Fruit fly (Drosophila melanogaster) whole organism, embryonic: ENCODE measurements around the gene CG4820.

Experiments
- Adf1 ChIP-seq: fragments of 200-800 bp; sonication (Bioruptor generic); IDR thresholded peaks from 2 replicates; pipeline ENCODE4 v1.3.6; 2022; ENCODE audit warnings: missing biosample characterization, missing genetic modification characterization
- Bgb ChIP-seq: fragments of 200-800 bp; sonication (Bioruptor generic); IDR thresholded peaks from 2 replicates; pipeline ENCODE4 v1.3.6; 2022; ENCODE audit warnings: missing biosample characterization, missing genetic modification characterization; ENCODE audit not compliant: partially characterized antibody
- CG10462 ChIP-seq: fragments of 200-800 bp; sonication (Bioruptor generic); optimal IDR thresholded peaks from 2 replicates; lab custom pipeline; 2016; ENCODE audit warnings: missing biosample characterization, missing genetic modification characterization
- CG11085 ChIP-seq: fragments of 200-800 bp; sonication (Bioruptor generic); IDR thresholded peaks from 2 replicates; pipeline ENCODE4 v1.3.6; 2022; ENCODE audit warnings: missing biosample characterization, missing genetic modification characterization
- CG12104 ChIP-seq: fragments of 200-800 bp; sonication (Bioruptor generic); optimal IDR thresholded peaks from 3 replicates; lab custom pipeline; 2016; ENCODE audit warnings: missing biosample characterization, missing genetic modification characterization
- CG12769 ChIP-seq: fragments of 200-800 bp; sonication (Bioruptor generic); optimal IDR thresholded peaks from 2 replicates; lab custom pipeline; 2019; ENCODE audit warnings: missing biosample characterization, mild to moderate bottlenecking, missing genetic modification characterization, moderate library complexity
- CG15696 ChIP-seq: fragments of 200-800 bp; sonication (Bioruptor generic); optimal IDR thresholded peaks from 2 replicates; lab custom pipeline; 2019; ENCODE audit warnings: missing biosample characterization, mild to moderate bottlenecking, missing genetic modification characterization, moderate library complexity
- CG16779 ChIP-seq: fragments of 200-800 bp; sonication (Bioruptor generic); IDR thresholded peaks from 2 replicates; pipeline ENCODE4 v1.3.6; 2022; ENCODE audit warnings: missing biosample characterization, missing genetic modification characterization
- CG16813 ChIP-seq: fragments of 200-800 bp; sonication (Bioruptor generic); IDR thresholded peaks from 3 replicates; pipeline ENCODE4 v1.3.6; 2022; ENCODE audit warnings: missing biosample characterization, missing genetic modification characterization; ENCODE audit not compliant: partially characterized antibody
- CG17385 ChIP-seq: fragments of 200-800 bp; sonication (Bioruptor generic); optimal IDR thresholded peaks from 3 replicates; lab custom pipeline; 2018; ENCODE audit warnings: missing biosample characterization, mild to moderate bottlenecking, missing genetic modification characterization
- CG2116 ChIP-seq: fragments of 200-800 bp; sonication (Bioruptor generic); optimal IDR thresholded peaks from 3 replicates; lab custom pipeline; 2018; ENCODE audit warnings: missing biosample characterization, mild to moderate bottlenecking, missing genetic modification characterization
- CG2875 ChIP-seq: fragments of 200-800 bp; sonication (Bioruptor generic); optimal IDR thresholded peaks from 2 replicates; lab custom pipeline; 2017; ENCODE audit warnings: missing biosample characterization, mild to moderate bottlenecking, missing genetic modification characterization, missing genetic modification reagents
- CG2889 ChIP-seq: fragments of 200-800 bp; sonication (Bioruptor generic); IDR thresholded peaks from 3 replicates; pipeline ENCODE4 v1.3.6; 2022; ENCODE audit warnings: missing biosample characterization, missing genetic modification characterization
- CG30403 ChIP-seq: fragments of 200-800 bp; sonication (Bioruptor generic); optimal IDR thresholded peaks from 3 replicates; lab custom pipeline; 2016; ENCODE audit warnings: missing biosample characterization, missing genetic modification characterization
- CG32772 ChIP-seq: fragments of 200-800 bp; sonication (Bioruptor generic); IDR thresholded peaks from 2 replicates; pipeline ENCODE4 v1.3.6; 2022; ENCODE audit warnings: missing biosample characterization, missing genetic modification characterization
- CG4707 ChIP-seq: fragments of 200-800 bp; sonication (Bioruptor generic); optimal IDR thresholded peaks from 2 replicates; lab custom pipeline; 2018; ENCODE audit warnings: missing biosample characterization, mild to moderate bottlenecking, missing genetic modification characterization, moderate library complexity
- CG4854 ChIP-seq: fragments of 200-800 bp; sonication (Bioruptor generic); optimal IDR thresholded peaks from 2 replicates; lab custom pipeline; 2016; ENCODE audit warnings: missing biosample characterization, missing genetic modification characterization, inconsistent platforms
- CG5180 ChIP-seq: fragments of 200-800 bp; sonication (Bioruptor generic); optimal IDR thresholded peaks from 3 replicates; lab custom pipeline; 2017; ENCODE audit warnings: missing biosample characterization, missing genetic modification characterization, mild to moderate bottlenecking, moderate library complexity, missing genetic modification reagents
- CG5953 ChIP-seq: fragments of 200-800 bp; sonication (Bioruptor generic); IDR thresholded peaks from 2 replicates; pipeline ENCODE4 v1.3.6; 2022; ENCODE audit warnings: missing biosample characterization, missing genetic modification characterization
- CG6175 ChIP-seq: fragments of 200-800 bp; sonication (Bioruptor generic); IDR thresholded peaks from 3 replicates; pipeline ENCODE4 v1.3.6; 2022; ENCODE audit warnings: missing biosample characterization, missing genetic modification characterization
- CG7357 ChIP-seq: fragments of 200-800 bp; sonication (Bioruptor generic); IDR thresholded peaks from 3 replicates; pipeline ENCODE4 v1.3.6; 2022; ENCODE audit warnings: missing biosample characterization, missing genetic modification characterization
- CG8765 ChIP-seq: fragments of 200-800 bp; sonication (Bioruptor generic); IDR thresholded peaks from 2 replicates; pipeline ENCODE4 v1.3.6; 2022; ENCODE audit warnings: missing biosample characterization, missing genetic modification characterization
- CHES-1-like ChIP-seq: fragments of 200-800 bp; sonication (Bioruptor generic); optimal IDR thresholded peaks from 2 replicates; lab custom pipeline; 2016; ENCODE audit warnings: missing biosample characterization, missing genetic modification characterization
- Dll ChIP-seq: fragments of 200-800 bp; sonication (Bioruptor generic); IDR thresholded peaks from 4 replicates; pipeline ENCODE4 v1.3.6; 2022; ENCODE audit warnings: missing biosample characterization, missing genetic modification characterization; ENCODE audit not compliant: partially characterized antibody
- HmgZ ChIP-seq: fragments of 200-800 bp; sonication (Bioruptor generic); optimal IDR thresholded peaks from 2 replicates; lab custom pipeline; 2018; ENCODE audit warnings: missing biosample characterization, mild to moderate bottlenecking, missing genetic modification characterization
- Hr3 ChIP-seq: fragments of 200-800 bp; sonication (Bioruptor generic); optimal IDR thresholded peaks from 3 replicates; lab custom pipeline; 2016; ENCODE audit warnings: missing biosample characterization, missing genetic modification characterization
- Hsf ChIP-seq: fragments of 200-800 bp; sonication (Bioruptor generic); optimal IDR thresholded peaks from 3 replicates; lab custom pipeline; 2016; ENCODE audit warnings: missing biosample characterization, missing genetic modification characterization
- Meics ChIP-seq: fragments of 200-800 bp; sonication (Bioruptor generic); optimal IDR thresholded peaks from 2 replicates; lab custom pipeline; 2017; ENCODE audit warnings: missing biosample characterization, mild to moderate bottlenecking, missing genetic modification characterization
- NC2α ChIP-seq: fragments of 200-800 bp; sonication (Bioruptor generic); optimal IDR thresholded peaks from 2 replicates; lab custom pipeline; 2016; ENCODE audit warnings: missing biosample characterization, missing genetic modification characterization
- Oaz ChIP-seq: fragments of 200-800 bp; sonication (Bioruptor generic); IDR thresholded peaks from 2 replicates; pipeline ENCODE4 v1.3.6; 2022; ENCODE audit warnings: missing biosample characterization, missing genetic modification characterization
- Scr ChIP-seq: fragments of 200-800 bp; sonication (Bioruptor generic); IDR thresholded peaks from 2 replicates; pipeline ENCODE4 v1.3.6; 2022; ENCODE audit warnings: missing biosample characterization, missing genetic modification characterization; ENCODE audit not compliant: partially characterized antibody
- Sin3A ChIP-seq: fragments of >200 bp; optimal IDR thresholded peaks from 2 replicates; lab custom pipeline; 2018
- Sox102F ChIP-seq: fragments of 200-800 bp; sonication (Bioruptor generic); optimal IDR thresholded peaks from 2 replicates; lab custom pipeline; 2018; ENCODE audit warnings: missing biosample characterization, mild to moderate bottlenecking, missing genetic modification characterization, moderate library complexity
- dm ChIP-seq: fragments of 200-800 bp; sonication (Bioruptor generic); optimal IDR thresholded peaks from 3 replicates; lab custom pipeline; 2016; ENCODE audit warnings: missing biosample characterization, missing genetic modification characterization
- en ChIP-seq: fragments of 200-800 bp; sonication (Bioruptor generic); optimal IDR thresholded peaks from 2 replicates; lab custom pipeline; 2016; ENCODE audit warnings: missing biosample characterization, missing genetic modification characterization
- ewg ChIP-seq: fragments of 200-800 bp; sonication (Bioruptor generic); optimal IDR thresholded peaks from 3 replicates; lab custom pipeline; 2017; ENCODE audit warnings: mild to moderate bottlenecking, missing biosample characterization, missing genetic modification reagents, missing genetic modification characterization
- exex ChIP-seq: fragments of 200-800 bp; sonication (Bioruptor generic); optimal IDR thresholded peaks from 4 replicates; lab custom pipeline; 2018; ENCODE audit warnings: missing biosample characterization, mild to moderate bottlenecking, missing genetic modification characterization, moderate library complexity
- gem ChIP-seq: fragments of 200-800 bp; sonication (Bioruptor generic); optimal IDR thresholded peaks from 2 replicates; lab custom pipeline; 2019; ENCODE audit warnings: missing biosample characterization, mild to moderate bottlenecking, missing genetic modification characterization, moderate library complexity
- grn ChIP-seq: fragments of 200-800 bp; sonication (Bioruptor generic); optimal IDR thresholded peaks from 3 replicates; lab custom pipeline; 2017; ENCODE audit warnings: missing biosample characterization, missing genetic modification characterization
- nau ChIP-seq: fragments of 200-800 bp; sonication (Bioruptor generic); optimal IDR thresholded peaks from 3 replicates; lab custom pipeline; 2017; ENCODE audit warnings: missing biosample characterization, mild to moderate bottlenecking, missing genetic modification characterization, missing genetic modification reagents
- nerfin-2 ChIP-seq: fragments of 200-800 bp; sonication (Bioruptor generic); IDR thresholded peaks from 2 replicates; pipeline ENCODE4 v1.3.6; 2022; ENCODE audit warnings: missing biosample characterization, missing genetic modification characterization; ENCODE audit not compliant: partially characterized antibody
- pfk ChIP-seq: fragments of 200-800 bp; sonication (Bioruptor generic); optimal IDR thresholded peaks from 2 replicates; lab custom pipeline; 2018; ENCODE audit warnings: missing biosample characterization, mild to moderate bottlenecking, missing genetic modification characterization, moderate library complexity
- sens ChIP-seq: fragments of 200-800 bp; sonication (Bioruptor generic); peaks from one replicate; lab custom pipeline; 2016; ENCODE audit warnings: missing biosample characterization, missing genetic modification characterization
- slou ChIP-seq: fragments of 200-800 bp; sonication (Bioruptor generic); optimal IDR thresholded peaks from 3 replicates; lab custom pipeline; 2016; ENCODE audit warnings: missing biosample characterization, missing genetic modification characterization
- so ChIP-seq: fragments of 200-800 bp; sonication (Bioruptor generic); IDR thresholded peaks from 3 replicates; pipeline ENCODE4 v1.3.6; 2022; ENCODE audit warnings: missing biosample characterization, missing genetic modification characterization
- trh ChIP-seq: fragments of 200-800 bp; sonication (Bioruptor generic); optimal IDR thresholded peaks from 2 replicates; lab custom pipeline; 2016; ENCODE audit warnings: missing biosample characterization, missing genetic modification characterization
- usp ChIP-seq: fragments of >200 bp; optimal IDR thresholded peaks from 2 replicates; lab custom pipeline; 2017; ENCODE audit warnings: missing biosample characterization, missing genetic modification characterization
- wdn ChIP-seq: fragments of 200-800 bp; sonication (Bioruptor generic); IDR thresholded peaks from 2 replicates; pipeline ENCODE4 v1.3.6; 2022; ENCODE audit warnings: missing biosample characterization, missing genetic modification characterization
- wor ChIP-seq: fragments of 200-800 bp; sonication (Bioruptor generic); IDR thresholded peaks from 2 replicates; pipeline ENCODE4 v1.3.6; 2022; ENCODE audit warnings: missing biosample characterization, missing genetic modification characterization
- z ChIP-seq: fragments of 200-800 bp; sonication (Bioruptor generic); IDR thresholded peaks from 3 replicates; pipeline ENCODE4 v1.3.6; 2022; ENCODE audit warnings: missing biosample characterization, missing genetic modification characterization

CG4820 gene

dm6 chr3R:11196648-11197388, 19.5 kb upstream of the CG4820 start (continued):
- TF ChIP-seq wor: peak; percentile 99
- TF ChIP-seq dm (GFP tag; lab: Kevin White, UChicago): peak; percentile 82
- TF ChIP-seq grn (GFP tag; lab: Kevin White, UChicago): no peak
- peak; percentile 96 for TF ChIP-seq CG17385 (GFP tag; lab: Kevin White, UChicago)
- TF ChIP-seq Oaz (GFP tag; lab: Robert Waterston, UW): peak; percentile 97
- TF ChIP-seq ewg (GFP tag; lab: Kevin White, UChicago): peak; percentile 97
- TF ChIP-seq HmgZ (tag; lab: Kevin White, UChicago): peak; percentile 97
- peak; percentile 98 for TF ChIP-seq trh (GFP tag; lab: Kevin White, UChicago)
- peak; percentile 82 for TF ChIP-seq CG12769
- TF ChIP-seq CG16779 (GFP tag; lab: Robert Waterston, UW): peak; percentile 91
- TF ChIP-seq exex (tag; lab: Kevin White, UChicago): peak; percentile 94
- TF ChIP-seq CG5180 (GFP tag; lab: Kevin White, UChicago): peak; percentile 93
- peak; percentile 98 for TF ChIP-seq slou (GFP tag; lab: Kevin White, UChicago)
- peak; percentile 85 for TF ChIP-seq CHES-1-like
- TF ChIP-seq CG2875 (GFP tag; lab: Kevin White, UChicago): peak; percentile 96
- TF ChIP-seq CG30403 (GFP tag; lab: Kevin White, UChicago): peak; percentile 99
- peak; percentile 99 for TF ChIP-seq Hr3
- no peak for TF ChIP-seq Scr
- peak; percentile 98 for TF ChIP-seq CG32772
- peak; percentile 82 for TF ChIP-seq CG4707 (GFP tag; lab: Kevin White, UChicago)
- TF ChIP-seq nerfin-2 (GFP tag; lab: Robert Waterston, UW): no peak
- TF ChIP-seq en (GFP tag; lab: Kevin White, UChicago): peak; percentile 31
- TF ChIP-seq gem (tag; lab: Kevin White, UChicago): peak; percentile 100
- TF ChIP-seq CG2116 (GFP tag; lab: Kevin White, UChicago): peak; percentile 79
- TF ChIP-seq Sin3A (lab: Kevin White, UChicago): no peak
- peak; percentile 97 for TF ChIP-seq sens (GFP tag; lab: Kevin White, UChicago)
- TF ChIP-seq usp (GFP tag; lab: Kevin White, UChicago): no peak
- TF ChIP-seq CG2889: peak; percentile 96
- peak; percentile 98 for TF ChIP-seq so (GFP tag; lab: Robert Waterston, UW)
- 0 out of 3 replicates have a peak, but pooled peaks have one; percentile 35 for TF ChIP-seq z
- TF ChIP-seq wdn (GFP tag; lab: Robert Waterston, UW): peak; percentile 97
- peak; percentile 90 for TF ChIP-seq CG15696 (tag; lab: Kevin White, UChicago)
- TF ChIP-seq Meics (GFP tag; lab: Kevin White, UChicago): peak; percentile 99
- TF ChIP-seq CG11085 (GFP tag; lab: Robert Waterston, UW): peak; percentile 96
- peak; percentile 91 for TF ChIP-seq CG10462
- TF ChIP-seq CG8765 (GFP tag; lab: Robert Waterston, UW): peak; percentile 87
- peak; percentile 97 for TF ChIP-seq Hsf (GFP tag; lab: Kevin White, UChicago)
- peak; percentile 99 for TF ChIP-seq Sox102F (GFP tag; lab: Kevin White, UChicago)
- no peak for TF ChIP-seq CG16813 (GFP tag; lab: Robert Waterston, UW)
- TF ChIP-seq CG7357 (GFP tag; lab: Robert Waterston, UW): peak; percentile 96
- peak; percentile 98 for TF ChIP-seq CG12104 (GFP tag; lab: Kevin White, UChicago)
- peak; percentile 77 for TF ChIP-seq NC2α (GFP tag; lab: Kevin White, UChicago)
- peak; percentile 95; the same call in 2 of the 3 replicates for TF ChIP-seq CG6175 (GFP tag; lab: Robert Waterston, UW)
- TF ChIP-seq CG5953 (GFP tag; lab: Robert Waterston, UW): peak; percentile 96
- TF ChIP-seq Dll (GFP tag; lab: Robert Waterston, UW): no peak
- peak; percentile 97 for TF ChIP-seq nau (GFP tag; lab: Kevin White, UChicago)
- TF ChIP-seq Adf1 (GFP tag; lab: Robert Waterston, UW): peak; percentile 88
- peak; percentile 51; the same call in 1 of the 2 replicates for TF ChIP-seq Bgb (GFP tag; lab: Robert Waterston, UW)
- peak; percentile 85 for TF ChIP-seq CG4854
- TF ChIP-seq pfk: peak; percentile 50
